Worm (Caenorhabditis elegans) whole organism, mixed stage, embryonic: ENCODE results near the gene spin-2.
A peak's percentile ranks its signal among the peaks of the same experiment; 100 is the strongest.

Experiments
- ces-1 ChIP-seq: fragments of 150-350 bp; optimal IDR thresholded peaks from 2 replicates; lab custom pipeline; 2014; ENCODE audit warnings: missing biosample characterization, missing genetic modification reagents, missing genetic modification characterization
- ham-2 ChIP-seq: fragments of 200-800 bp; sonication (Bioruptor generic); optimal IDR thresholded peaks from 2 replicates; lab custom pipeline; 2018; ENCODE audit warnings: mild to moderate bottlenecking, missing genetic modification characterization, missing compliant biosample characterization
- hlh-1 ChIP-seq: fragments of 150-350 bp; optimal IDR thresholded peaks from 2 replicates; lab custom pipeline; 2014; ENCODE audit warnings: missing biosample characterization, missing genetic modification reagents, missing genetic modification characterization
- lin-13 ChIP-seq: fragments of 150-350 bp; optimal IDR thresholded peaks from 2 replicates; lab custom pipeline; 2014; ENCODE audit warnings: missing biosample characterization, missing genetic modification characterization
- unc-62 ChIP-seq: fragments of 150-350 bp; optimal IDR thresholded peaks from 2 replicates; lab custom pipeline; 2014; ENCODE audit warnings: missing biosample characterization, missing genetic modification reagents, missing genetic modification characterization

spin-2 gene

DNA sequence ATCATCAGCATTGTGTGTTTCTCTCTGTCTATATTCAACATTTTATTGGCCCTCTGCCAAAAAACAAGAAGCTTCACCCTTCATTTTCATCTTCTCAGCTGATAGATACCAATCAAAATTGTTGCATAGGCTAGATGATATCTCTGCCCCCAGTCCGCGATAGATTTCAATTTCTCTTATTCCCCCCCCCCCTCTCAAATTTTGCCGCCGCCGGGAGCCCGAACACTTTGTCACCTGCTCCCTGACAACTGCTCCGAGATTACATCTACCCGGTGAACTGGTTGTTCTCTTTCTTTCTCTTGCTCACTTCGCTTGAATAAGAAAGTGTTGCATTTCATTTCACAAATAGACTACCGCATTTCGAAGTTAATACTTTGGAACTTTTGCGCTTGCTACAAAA, 39.2 kb downstream of the spin-2 start:
- TF ChIP-seq hlh-1 (tag; lab: Kevin White, UChicago) (peak; percentile 92), lin-13 (tag; lab: Kevin White, UChicago) (no peak), unc-62 (GFP tag; lab: Kevin White, UChicago) (peak; percentile 17)

DNA sequence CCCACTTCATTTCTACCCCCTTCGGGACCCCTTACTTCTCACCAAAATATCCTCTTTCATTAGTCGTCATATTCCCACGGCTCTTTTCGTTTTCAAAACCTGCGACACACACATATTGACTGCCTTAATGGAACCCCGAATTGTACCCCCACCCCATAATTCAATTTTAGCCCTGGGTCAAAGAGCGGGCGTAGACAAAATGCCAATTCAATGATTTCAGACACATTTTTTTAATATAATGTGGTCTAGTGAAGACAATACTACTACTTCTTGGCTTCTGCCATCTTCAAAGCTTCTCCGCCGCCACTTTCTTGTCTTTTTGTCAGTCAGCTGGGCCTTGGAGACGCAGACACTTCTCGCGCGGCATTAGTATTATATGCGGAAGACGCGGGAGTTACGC, 40.9 kb downstream of the spin-2 start:
- TF ChIP-seq ces-1, result peak; percentile 55
- TF ChIP-seq ham-2 (GFP tag; lab: Kevin White, UChicago), result no peak
